Worm (Caenorhabditis elegans) whole organism, L3 larva: ENCODE measurements around the gene rpl-7A.

Experiments
- R02D3.7 ChIP-seq: fragments of 150-350 bp; optimal IDR thresholded peaks from 2 replicates; lab custom pipeline; 2014; ENCODE audit warnings: missing biosample characterization, missing genetic modification characterization
- ceh-9 ChIP-seq: sonication (generic microtip); optimal IDR thresholded peaks from 2 replicates; lab custom pipeline; 2018; ENCODE audit warnings: missing biosample characterization, missing genetic modification characterization
- egl-27 ChIP-seq: sonication (generic microtip); optimal IDR thresholded peaks from 4 replicates; lab custom pipeline; 2017; ENCODE audit warnings: missing biosample characterization, missing genetic modification reagents, missing genetic modification characterization
- snpc-4 ChIP-seq: fragments of 150-350 bp; optimal IDR thresholded peaks from 2 replicates; lab custom pipeline; 2014; ENCODE audit warnings: missing biosample characterization, missing genetic modification characterization
- zag-1 ChIP-seq: fragments of 150-350 bp; optimal IDR thresholded peaks from 2 replicates; lab custom pipeline; 2014; ENCODE audit warnings: missing biosample characterization, missing genetic modification characterization
- ztf-11 ChIP-seq: fragments of 150-350 bp; optimal IDR thresholded peaks from 2 replicates; lab custom pipeline; 2014; ENCODE audit warnings: missing biosample characterization, missing genetic modification characterization

ce11 chrIV:4439190-4439589 is 48.8 kb upstream of the rpl-7A start, which contains the start of gene fbxb-74:
- TF ChIP-seq egl-27 (no peak), ztf-11 (tag; lab: Kevin White, UChicago) (no peak), R02D3.7 (tag; lab: Kevin White, UChicago) (no peak), snpc-4 (tag; lab: Kevin White, UChicago) (no peak), ceh-9 (no peak), zag-1 (tag; lab: Kevin White, UChicago) (no peak)
